Fruit fly (Drosophila melanogaster) whole organism, pupa: ENCODE data around the gene CG13917.
A peak's percentile ranks its signal among the peaks of the same experiment; 100 is the strongest.

Experiments used
- CG13204 ChIP-seq: fragments of 200-800 bp; sonication (Bioruptor generic); optimal IDR thresholded peaks from 2 replicates; lab custom pipeline; 2018; ENCODE audit warnings: missing biosample characterization, mild to moderate bottlenecking, missing genetic modification characterization, moderate library complexity
- CG8301 ChIP-seq: fragments of 200-800 bp; sonication (Bioruptor generic); optimal IDR thresholded peaks from 2 replicates; lab custom pipeline; 2018; ENCODE audit warnings: missing biosample characterization, mild to moderate bottlenecking, missing genetic modification characterization

DNA sequence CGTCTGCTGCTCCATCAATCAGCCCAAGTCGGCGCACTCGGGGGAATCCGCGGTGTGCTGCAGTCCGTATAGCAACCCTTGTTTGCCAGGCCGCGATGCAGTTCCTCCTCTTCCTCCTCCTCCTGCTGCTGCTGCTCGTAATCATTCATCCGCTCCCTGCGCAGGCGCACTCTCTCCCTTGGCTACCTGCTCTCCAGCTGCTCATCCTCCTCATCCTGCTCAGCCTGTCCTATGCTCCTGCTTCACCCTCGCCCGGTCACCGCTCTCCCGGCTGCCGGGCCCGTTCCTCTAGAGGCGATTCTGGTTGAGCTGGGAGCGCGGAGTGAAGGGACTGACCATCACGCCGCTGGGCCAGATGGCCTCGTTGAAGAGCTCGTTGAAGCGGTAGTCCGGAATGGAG lies 50.4 kb downstream of the CG13917 start:
- TF ChIP-seq CG8301, result no peak
- TF ChIP-seq CG13204 (GFP tag; lab: Kevin White, UChicago), result peak; percentile 12
